Worm (Caenorhabditis elegans) whole organism, young adult: ENCODE data around the gene gcsh-1.

Experiments
- F33H1.4 ChIP-seq: fragments of 200-800 bp; sonication (Bioruptor generic); IDR thresholded peaks from 2 replicates; pipeline ENCODE4 v1.3.6; 2022; ENCODE audit warnings: missing genetic modification reagents, missing genetic modification characterization, missing compliant biosample characterization
- F39B2.1 ChIP-seq: fragments of 200-800 bp; sonication (Bioruptor generic); IDR thresholded peaks from 2 replicates; pipeline ENCODE4 v1.3.6; 2022; ENCODE audit warnings: missing genetic modification reagents, missing genetic modification characterization, missing compliant biosample characterization
- unc-62 ChIP-seq: fragments of 150-350 bp; optimal IDR thresholded peaks from 2 replicates; lab custom pipeline; 2014; ENCODE audit warnings: missing biosample characterization, missing genetic modification reagents, missing genetic modification characterization

- TF ChIP-seq F39B2.1 (GFP tag; lab: Robert Waterston, UW) (0 out of 2 replicates have a peak, but pooled peaks have one; percentile 42), F33H1.4 (no peak), unc-62 (GFP tag; lab: Kevin White, UChicago) (no peak)
Measured at ce11 chrX:14490486-14490885, 24.4 kb downstream of the gcsh-1 start.
